Worm (Caenorhabditis elegans) whole organism, L2 larva: ENCODE data around the gene T10D4.14.

Experiments used
- C34F6.9 ChIP-seq: fragments of 150-350 bp; optimal IDR thresholded peaks from 2 replicates; lab custom pipeline; 2014; ENCODE audit warnings: missing biosample characterization, missing genetic modification characterization
- F13H6.1 ChIP-seq: sonication (generic microtip); optimal IDR thresholded peaks from 2 replicates; lab custom pipeline; 2016; ENCODE audit warnings: missing genetic modification characterization, missing compliant biosample characterization
- ZK546.5 ChIP-seq: sonication (generic microtip); optimal IDR thresholded peaks from 2 replicates; lab custom pipeline; 2017; ENCODE audit warnings: missing biosample characterization, missing genetic modification characterization
- alr-1 ChIP-seq: fragments of 150-350 bp; optimal IDR thresholded peaks from 2 replicates; lab custom pipeline; 2014; ENCODE audit warnings: missing biosample characterization, missing genetic modification characterization
- aly-2 ChIP-seq: fragments of 150-350 bp; optimal IDR thresholded peaks from 2 replicates; lab custom pipeline; 2014; ENCODE audit warnings: missing biosample characterization, missing genetic modification characterization
- ama-1 ChIP-seq: fragments of 150-350 bp; optimal IDR thresholded peaks from 2 replicates; lab custom pipeline; 2018; ENCODE audit warnings: inconsistent platforms
- blmp-1 ChIP-seq: sonication (generic microtip); optimal IDR thresholded peaks from 2 replicates; lab custom pipeline; 2017; ENCODE audit warnings: missing genetic modification characterization, mild to moderate bottlenecking, missing compliant biosample characterization, antibody characterized with exemption, moderate library complexity; ENCODE audit not compliant: insufficient read depth
- ceh-16 ChIP-seq: fragments of 150-350 bp; optimal IDR thresholded peaks from 2 replicates; lab custom pipeline; 2014; ENCODE audit warnings: missing biosample characterization, missing genetic modification characterization
- crh-2 ChIP-seq: sonication (generic microtip); optimal IDR thresholded peaks from 2 replicates; lab custom pipeline; 2017; ENCODE audit warnings: missing biosample characterization, missing genetic modification characterization
- dmd-4 ChIP-seq: sonication (generic microtip); optimal IDR thresholded peaks from 2 replicates; lab custom pipeline; 2017; ENCODE audit warnings: missing biosample characterization, missing genetic modification characterization
- egl-27 ChIP-seq: sonication (generic microtip); optimal IDR thresholded peaks from 3 replicates; lab custom pipeline; 2017; ENCODE audit warnings: missing biosample characterization, missing genetic modification reagents, missing genetic modification characterization
- elt-1 ChIP-seq: fragments of 150-350 bp; optimal IDR thresholded peaks from 2 replicates; lab custom pipeline; 2014; ENCODE audit warnings: missing biosample characterization, missing genetic modification characterization
- elt-3 ChIP-seq: sonication (generic microtip); optimal IDR thresholded peaks from 2 replicates; lab custom pipeline; 2017; ENCODE audit warnings: missing biosample characterization, missing genetic modification characterization
- fos-1 ChIP-seq: fragments of 150-350 bp; optimal IDR thresholded peaks from 2 replicates; lab custom pipeline; 2014; ENCODE audit warnings: missing biosample characterization, missing genetic modification characterization
- gmeb-1 ChIP-seq: fragments of 150-350 bp; optimal IDR thresholded peaks from 2 replicates; lab custom pipeline; 2014; ENCODE audit warnings: missing biosample characterization, missing genetic modification characterization
- lin-11 ChIP-seq: fragments of 150-350 bp; sonication (generic microtip); optimal IDR thresholded peaks from 2 replicates; lab custom pipeline; 2014; ENCODE audit warnings: missing biosample characterization, missing genetic modification characterization, inconsistent platforms, mixed read lengths
- lin-13 ChIP-seq: fragments of 150-350 bp; optimal IDR thresholded peaks from 2 replicates; lab custom pipeline; 2014; ENCODE audit warnings: missing biosample characterization, missing genetic modification reagents, missing genetic modification characterization
- lin-39 ChIP-seq: fragments of 150-350 bp; optimal IDR thresholded peaks from 2 replicates; lab custom pipeline; 2014; ENCODE audit warnings: missing biosample characterization, missing genetic modification reagents, missing genetic modification characterization
- lsy-2 ChIP-seq, 2 experiments: fragments of 150-350 bp in 1 of 2; sonication (generic microtip) in 1 of 2; optimal IDR thresholded peaks; 2 replicates each; lab custom pipeline; 2014 to 2017; ENCODE audit warnings: missing biosample characterization in 2 of 2, missing genetic modification characterization in 2 of 2
- mab-5 ChIP-seq: fragments of 150-350 bp; optimal IDR thresholded peaks from 2 replicates; lab custom pipeline; 2014; ENCODE audit warnings: missing biosample characterization, missing genetic modification characterization
- mbf-1 ChIP-seq: sonication (generic microtip); optimal IDR thresholded peaks from 2 replicates; lab custom pipeline; 2017; ENCODE audit warnings: missing biosample characterization, missing genetic modification characterization
- nhr-10 ChIP-seq: sonication (generic microtip); optimal IDR thresholded peaks from 2 replicates; lab custom pipeline; 2017; ENCODE audit warnings: missing biosample characterization, missing genetic modification characterization
- nhr-11 ChIP-seq: fragments of 150-350 bp; optimal IDR thresholded peaks from 2 replicates; lab custom pipeline; 2014; ENCODE audit warnings: missing biosample characterization, missing genetic modification characterization
- nhr-12 ChIP-seq: fragments of 150-350 bp; optimal IDR thresholded peaks from 2 replicates; lab custom pipeline; 2014; ENCODE audit warnings: missing biosample characterization, missing genetic modification characterization
- nhr-129 ChIP-seq: fragments of 150-350 bp; optimal IDR thresholded peaks from 2 replicates; lab custom pipeline; 2014; ENCODE audit warnings: missing biosample characterization, missing genetic modification characterization
- nhr-21 ChIP-seq: fragments of 150-350 bp; optimal IDR thresholded peaks from 2 replicates; lab custom pipeline; 2014; ENCODE audit warnings: missing biosample characterization, missing genetic modification characterization
- nhr-25 ChIP-seq: fragments of 150-350 bp; sonication (generic microtip); optimal IDR thresholded peaks from 3 replicates; lab custom pipeline; 2014; ENCODE audit warnings: missing biosample characterization, missing genetic modification characterization
- nhr-77 ChIP-seq: fragments of 150-350 bp; optimal IDR thresholded peaks from 2 replicates; lab custom pipeline; 2014; ENCODE audit warnings: missing biosample characterization, missing genetic modification characterization
- sem-4 ChIP-seq: fragments of 150-350 bp; optimal IDR thresholded peaks from 2 replicates; lab custom pipeline; 2014; ENCODE audit warnings: missing biosample characterization, missing genetic modification reagents, missing genetic modification characterization
- skn-1 ChIP-seq: sonication (generic microtip); optimal IDR thresholded peaks from 2 replicates; lab custom pipeline; 2017; ENCODE audit warnings: missing biosample characterization, missing genetic modification characterization
- sma-3 ChIP-seq: sonication (generic microtip); optimal IDR thresholded peaks from 2 replicates; lab custom pipeline; 2016; ENCODE audit warnings: missing genetic modification reagents, missing genetic modification characterization, missing compliant biosample characterization
- snpc-4 ChIP-seq: fragments of 150-350 bp; optimal IDR thresholded peaks from 2 replicates; lab custom pipeline; 2014; ENCODE audit warnings: missing biosample characterization, missing genetic modification characterization
- unc-39 ChIP-seq: fragments of 150-350 bp; optimal IDR thresholded peaks from 2 replicates; lab custom pipeline; 2014; ENCODE audit warnings: missing biosample characterization, missing genetic modification characterization
- unc-62 ChIP-seq: fragments of 150-350 bp; optimal IDR thresholded peaks from 2 replicates; lab custom pipeline; 2014; ENCODE audit warnings: missing biosample characterization, missing genetic modification reagents, missing genetic modification characterization
- zag-1 ChIP-seq: fragments of 150-350 bp; optimal IDR thresholded peaks from 2 replicates; lab custom pipeline; 2014; ENCODE audit warnings: missing biosample characterization, missing genetic modification characterization
- ztf-1 ChIP-seq: fragments of 200-800 bp; sonication (Bioruptor generic); conservative IDR thresholded peaks from 2 replicates; pipeline ENCODE4 v1.3.6; 2022; ENCODE audit warnings: missing genetic modification characterization, missing compliant biosample characterization
- ztf-11 ChIP-seq: sonication (generic microtip); optimal IDR thresholded peaks from 2 replicates; lab custom pipeline; 2017; ENCODE audit warnings: missing biosample characterization, missing genetic modification characterization
- ztf-4 ChIP-seq: fragments of 150-350 bp; optimal IDR thresholded peaks from 2 replicates; lab custom pipeline; 2014; ENCODE audit warnings: missing biosample characterization, missing genetic modification characterization

The T10D4.14 gene

DNA sequence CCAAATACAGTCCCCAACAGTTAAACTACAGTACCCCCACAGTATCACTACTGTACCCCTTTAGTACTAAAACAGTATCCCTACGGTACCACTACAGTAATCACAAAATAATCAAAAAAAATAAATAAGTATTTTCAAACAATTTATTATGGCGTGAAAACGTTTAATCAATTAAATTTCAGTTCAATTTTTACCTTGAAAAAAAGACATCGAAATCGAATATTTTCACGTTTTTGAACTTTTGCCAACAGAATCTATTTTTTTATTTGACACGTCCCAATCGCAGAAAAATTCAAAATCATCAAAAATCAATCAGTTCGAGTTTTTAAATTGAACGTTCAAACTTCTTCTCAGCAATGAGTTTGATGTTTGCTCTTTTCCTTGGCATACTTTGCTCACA, 37.6 kb downstream of the T10D4.14 start, which contains the start of gene clec-123:
Gene clec-123 (plus strand): TSS at position 301 of the 400 bp plus-strand sequence.
- no peak for TF ChIP-seq ama-1 (lab: Kevin White, UChicago)

ce11 chrII:3113289-3113688, 38.2 kb downstream of the T10D4.14 start:
- TF ChIP-seq snpc-4 (tag; lab: Kevin White, UChicago) (peak; percentile 45), fos-1 (tag; lab: Kevin White, UChicago) (no peak)

- TF ChIP-seq egl-27 (tag; lab: Kevin White, UChicago), result no peak
- TF ChIP-seq sma-3 (GFP tag; lab: Kevin White, UChicago), result no peak
Measured at ce11 chrII:3112313-3112712, 39.2 kb downstream of the T10D4.14 start, which contains the start of gene Y25C1A.2. Gene Y25C1A.2 (plus strand): TSS chrII:3112613.

DNA sequence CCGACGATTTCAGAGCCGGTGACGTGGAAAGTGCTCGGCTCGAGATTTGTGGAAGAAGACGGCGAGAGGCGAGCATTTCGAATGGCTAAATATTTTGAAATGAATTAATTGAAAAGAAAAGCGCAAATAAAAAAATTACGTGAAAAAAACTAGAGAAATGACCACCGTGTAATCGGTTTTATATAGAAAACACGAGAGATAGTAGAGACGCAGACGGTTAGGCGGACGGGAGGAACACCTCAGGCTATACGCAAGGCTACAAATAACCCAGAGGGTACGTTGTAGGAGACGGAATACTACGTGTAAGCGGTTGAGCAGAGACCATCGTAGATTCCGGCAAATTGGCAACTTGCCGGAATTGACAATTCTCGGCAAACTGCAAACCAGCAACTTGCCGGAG, 40.4 kb downstream of the T10D4.14 start, which contains the start of gene Y25C1A.13:
Gene Y25C1A.13 (minus strand): TSS at position 101 of the 400 bp plus-strand sequence.
- no peak for TF ChIP-seq nhr-12 (tag; lab: Kevin White, UChicago)
- TF ChIP-seq F13H6.1, result peak; percentile 18

DNA sequence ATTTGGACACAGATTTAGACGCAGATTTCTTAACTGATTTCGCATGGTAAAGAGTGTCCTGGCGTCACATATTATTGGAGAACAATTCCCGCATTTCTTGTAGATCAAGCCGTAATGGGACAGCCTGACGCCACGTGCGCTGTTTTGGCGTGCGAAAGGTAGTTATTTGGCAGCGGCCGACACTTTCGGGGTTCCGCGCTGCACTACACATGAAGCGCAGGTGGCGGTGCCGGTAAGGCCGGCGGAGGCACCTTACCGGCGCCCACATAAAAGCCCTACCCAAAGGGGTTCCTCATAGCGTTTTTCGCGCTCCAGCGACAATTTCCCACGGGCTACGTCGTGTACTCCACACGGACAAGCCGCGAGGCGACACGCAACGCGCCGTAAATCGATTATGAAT, 41.4 kb downstream of the T10D4.14 start:
- TF ChIP-seq nhr-77, result no peak
- no peak for TF ChIP-seq unc-62
- no peak for TF ChIP-seq ceh-16
- no peak for TF ChIP-seq nhr-11
- no peak for TF ChIP-seq dmd-4
- no peak for TF ChIP-seq unc-39 (tag; lab: Kevin White, UChicago)
- no peak for TF ChIP-seq sem-4 (tag; lab: Kevin White, UChicago)
- TF ChIP-seq alr-1, result no peak
- no peak for TF ChIP-seq elt-1

- TF ChIP-seq lin-13 (no peak), nhr-10 (tag; lab: Kevin White, UChicago) (no peak), alr-1 (no peak), ztf-4 (tag; lab: Kevin White, UChicago) (no peak), mbf-1 (no peak), elt-3 (tag; lab: Kevin White, UChicago) (no peak), zag-1 (tag; lab: Kevin White, UChicago) (no peak), ztf-1 (GFP tag; lab: Robert Waterston, UW) (no peak), skn-1 (tag; lab: Kevin White, UChicago) (no peak), nhr-12 (tag; lab: Kevin White, UChicago) (no peak), unc-39 (tag; lab: Kevin White, UChicago) (no peak)
Measured at ce11 chrII:3109533-3109932, 42.0 kb downstream of the T10D4.14 start.

DNA sequence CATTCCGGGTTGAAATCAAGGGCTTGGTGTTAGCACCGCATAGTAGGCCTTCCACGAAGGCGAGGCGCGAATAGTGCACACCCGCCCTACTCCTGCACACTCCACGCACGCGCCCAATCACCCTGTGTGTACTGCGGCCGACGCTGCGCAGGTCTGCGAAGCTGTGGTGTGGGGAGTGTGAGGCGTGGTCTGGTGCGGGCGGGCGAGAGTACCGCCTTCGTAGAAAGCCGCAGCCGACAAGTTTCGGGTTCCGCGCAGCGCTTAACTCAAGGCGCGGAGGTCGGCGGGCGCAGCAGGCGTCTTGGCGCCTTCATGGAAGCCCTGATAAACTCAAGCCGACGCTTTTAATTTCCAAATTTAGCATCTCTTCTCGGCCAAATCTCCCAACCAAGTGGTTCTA, 43.4 kb downstream of the T10D4.14 start:
- TF ChIP-seq nhr-129 (tag; lab: Kevin White, UChicago), result no peak
- TF ChIP-seq lin-39 (tag; lab: Kevin White, UChicago), result no peak
- TF ChIP-seq lin-13, result no peak
- TF ChIP-seq alr-1, result no peak
- TF ChIP-seq aly-2 (tag; lab: Kevin White, UChicago), result no peak
- no peak for TF ChIP-seq nhr-12 (tag; lab: Kevin White, UChicago)
- no peak for TF ChIP-seq fos-1 (tag; lab: Kevin White, UChicago)
- TF ChIP-seq blmp-1 (tag; lab: Kevin White, UChicago), result no peak
- no peak for TF ChIP-seq ZK546.5
- no peak for TF ChIP-seq crh-2 (tag; lab: Kevin White, UChicago)
- no peak for TF ChIP-seq ztf-4 (tag; lab: Kevin White, UChicago)
- TF ChIP-seq nhr-77, result no peak
- TF ChIP-seq nhr-21, result no peak
- TF ChIP-seq unc-62, result no peak
- TF ChIP-seq, all 48 proteins: peak for 0

ce11 chrII:3105765-3106164, 45.8 kb downstream of the T10D4.14 start, which contains the start of gene clec-122:
Gene clec-122 (plus strand): TSS chrII:3106065.
- TF ChIP-seq crh-2 (tag; lab: Kevin White, UChicago) (no peak), gmeb-1 (no peak), nhr-25 (tag; lab: Kevin White, UChicago) (no peak), unc-39 (tag; lab: Kevin White, UChicago) (no peak), dmd-4 (no peak), F13H6.1 (no peak), mab-5 (tag; lab: Kevin White, UChicago) (no peak), nhr-12 (tag; lab: Kevin White, UChicago) (no peak), blmp-1 (tag; lab: Kevin White, UChicago) (no peak), lin-13 (no peak), lsy-2 (tag; optimal IDR thresholded peaks at IDR 0.05; lab: Kevin White, UChicago) (no peak), zag-1 (tag; lab: Kevin White, UChicago) (no peak), ztf-11 (tag; lab: Kevin White, UChicago) (no peak), ZK546.5 (no peak), C34F6.9 (tag; lab: Kevin White, UChicago) (no peak), lin-11 (tag; lab: Kevin White, UChicago) (no peak), ceh-16 (no peak), ama-1 (lab: Kevin White, UChicago) (no peak)
